Fruit fly (Drosophila melanogaster): ENCODE measurements around the gene CG2818.

- no peak for TF ChIP-seq CTCF (optimal IDR thresholded peaks at IDR 0.05)
- TF ChIP-seq CG8478 (optimal IDR thresholded peaks at IDR 0.05): no peak
Measured at dm6 chr2L:3730182-3730975, 17.2 kb downstream of the CG2818 start, which contains the start of gene CG10019.
